Fruit fly (Drosophila melanogaster) whole organism, embryonic: Measurements from ENCODE around the gene CG42553.
A peak's percentile ranks its signal among the peaks of the same experiment; 100 is the strongest.

Source experiments
- Atf3 ChIP-seq: fragments of 200-800 bp; sonication (Bioruptor generic); optimal IDR thresholded peaks from 3 replicates; lab custom pipeline; 2016; ENCODE audit warnings: missing biosample characterization, missing genetic modification characterization
- B-H1 ChIP-seq: fragments of 200-800 bp; sonication (Bioruptor generic); IDR thresholded peaks from 3 replicates; pipeline ENCODE4 v1.3.6; 2022; ENCODE audit warnings: missing biosample characterization, missing genetic modification characterization
- CG11085 ChIP-seq: fragments of 200-800 bp; sonication (Bioruptor generic); IDR thresholded peaks from 2 replicates; pipeline ENCODE4 v1.3.6; 2022; ENCODE audit warnings: missing biosample characterization, missing genetic modification characterization
- CG11247 ChIP-seq: fragments of 200-800 bp; sonication (Bioruptor generic); IDR thresholded peaks from 2 replicates; pipeline ENCODE4 v1.3.6; 2022; ENCODE audit warnings: missing biosample characterization, missing genetic modification characterization
- CG11723 ChIP-seq: fragments of 200-800 bp; sonication (Bioruptor generic); optimal IDR thresholded peaks from 2 replicates; lab custom pipeline; 2017; ENCODE audit warnings: missing biosample characterization, mild to moderate bottlenecking, missing genetic modification characterization
- CG12104 ChIP-seq: fragments of 200-800 bp; sonication (Bioruptor generic); optimal IDR thresholded peaks from 3 replicates; lab custom pipeline; 2016; ENCODE audit warnings: missing biosample characterization, missing genetic modification characterization
- CG12942 ChIP-seq: fragments of 200-800 bp; sonication (Bioruptor generic); optimal IDR thresholded peaks from 3 replicates; lab custom pipeline; 2016; ENCODE audit warnings: missing biosample characterization, missing genetic modification characterization
- CG13123 ChIP-seq: fragments of 200-800 bp; sonication (Bioruptor generic); optimal IDR thresholded peaks from 2 replicates; lab custom pipeline; 2016; ENCODE audit warnings: missing biosample characterization, missing genetic modification characterization
- CG14965 ChIP-seq: fragments of 200-800 bp; sonication (Bioruptor generic); optimal IDR thresholded peaks from 2 replicates; lab custom pipeline; 2016; ENCODE audit warnings: missing biosample characterization, missing genetic modification characterization, borderline replicate concordance
- CG1603 ChIP-seq: fragments of 200-800 bp; sonication (Bioruptor generic); optimal IDR thresholded peaks from 2 replicates; lab custom pipeline; 2019; ENCODE audit warnings: missing biosample characterization, mild to moderate bottlenecking, missing genetic modification characterization, moderate library complexity
- CG17568 ChIP-seq: fragments of 200-800 bp; sonication (Bioruptor generic); optimal IDR thresholded peaks from 2 replicates; lab custom pipeline; 2018; ENCODE audit warnings: missing biosample characterization, mild to moderate bottlenecking, missing genetic modification characterization, moderate library complexity
- CG2116 ChIP-seq: fragments of 200-800 bp; sonication (Bioruptor generic); optimal IDR thresholded peaks from 3 replicates; lab custom pipeline; 2018; ENCODE audit warnings: missing biosample characterization, mild to moderate bottlenecking, missing genetic modification characterization
- CG2129 ChIP-seq: fragments of 200-800 bp; sonication (Bioruptor generic); IDR thresholded peaks from 2 replicates; pipeline ENCODE4 v1.3.6; 2022; ENCODE audit warnings: missing biosample characterization, missing genetic modification characterization; ENCODE audit not compliant: partially characterized antibody
- CG6813 ChIP-seq: fragments of 200-800 bp; sonication (Bioruptor generic); optimal IDR thresholded peaks from 2 replicates; lab custom pipeline; 2017; ENCODE audit warnings: missing biosample characterization, missing genetic modification characterization, mild to moderate bottlenecking, moderate library complexity, missing genetic modification reagents
- CG7271 ChIP-seq: fragments of 200-800 bp; sonication (Bioruptor generic); optimal IDR thresholded peaks from 2 replicates; lab custom pipeline; 2018; ENCODE audit warnings: missing biosample characterization, mild to moderate bottlenecking, missing genetic modification characterization, moderate library complexity
- CG8388 ChIP-seq: fragments of 200-800 bp; sonication (Bioruptor generic); optimal IDR thresholded peaks from 2 replicates; lab custom pipeline; 2019; ENCODE audit warnings: missing biosample characterization, mild to moderate bottlenecking, missing genetic modification characterization, moderate library complexity
- CrebB ChIP-seq: fragments of 200-800 bp; sonication (Bioruptor generic); optimal IDR thresholded peaks from 3 replicates; lab custom pipeline; 2018; ENCODE audit warnings: missing biosample characterization, mild to moderate bottlenecking, missing genetic modification characterization
- Dek ChIP-seq: fragments of 200-800 bp; sonication (Bioruptor generic); optimal IDR thresholded peaks from 3 replicates; lab custom pipeline; 2019; ENCODE audit warnings: missing biosample characterization, mild to moderate bottlenecking, missing genetic modification characterization, moderate library complexity
- Doc2 ChIP-seq: fragments of 200-800 bp; sonication (Bioruptor generic); IDR thresholded peaks from 2 replicates; pipeline ENCODE4 v1.3.6; 2022; ENCODE audit warnings: missing biosample characterization, missing genetic modification characterization
- HLH3B ChIP-seq: fragments of 200-800 bp; sonication (Bioruptor generic); IDR thresholded peaks from 2 replicates; pipeline ENCODE4 v1.3.6; 2022; ENCODE audit warnings: missing biosample characterization, missing genetic modification characterization
- Hmx ChIP-seq: fragments of 200-800 bp; sonication (Bioruptor generic); optimal IDR thresholded peaks from 2 replicates; lab custom pipeline; 2016; ENCODE audit warnings: missing biosample characterization, missing genetic modification characterization
- Med ChIP-seq: fragments of 200-800 bp; sonication (Bioruptor generic); peaks from one replicate; lab custom pipeline; 2016; ENCODE audit warnings: missing biosample characterization, missing genetic modification characterization, mild to moderate bottlenecking, inconsistent platforms, moderate library complexity
- NK7.1 ChIP-seq: fragments of 200-800 bp; sonication (Bioruptor generic); optimal IDR thresholded peaks from 3 replicates; lab custom pipeline; 2016; ENCODE audit warnings: missing biosample characterization, missing genetic modification characterization
- Sry-β ChIP-seq: fragments of 200-800 bp; sonication (Bioruptor generic); optimal IDR thresholded peaks from 2 replicates; lab custom pipeline; 2018; ENCODE audit warnings: missing biosample characterization, mild to moderate bottlenecking, missing genetic modification characterization, moderate library complexity
- Tbp ChIP-seq: fragments of >200 bp; optimal IDR thresholded peaks from 2 replicates; lab custom pipeline; 2018; ENCODE audit warnings: missing biosample characterization, missing genetic modification characterization
- YL-1 ChIP-seq: fragments of 200-800 bp; sonication (Bioruptor generic); optimal IDR thresholded peaks from 3 replicates; lab custom pipeline; 2017; ENCODE audit warnings: missing biosample characterization, mild to moderate bottlenecking, missing genetic modification characterization
- ac ChIP-seq: fragments of 200-800 bp; sonication (Bioruptor generic); optimal IDR thresholded peaks from 3 replicates; lab custom pipeline; 2017; ENCODE audit warnings: missing biosample characterization, mild to moderate bottlenecking, missing genetic modification characterization
- amos ChIP-seq: fragments of 200-800 bp; sonication (Bioruptor generic); IDR thresholded peaks from 2 replicates; pipeline ENCODE4 v1.3.6; 2022; ENCODE audit warnings: missing biosample characterization, missing genetic modification characterization; ENCODE audit not compliant: partially characterized antibody
- btn ChIP-seq: fragments of 200-800 bp; sonication (Bioruptor generic); optimal IDR thresholded peaks from 2 replicates; lab custom pipeline; 2016; ENCODE audit warnings: missing biosample characterization, missing genetic modification characterization
- dati ChIP-seq: fragments of 200-800 bp; sonication (Bioruptor generic); IDR thresholded peaks from 2 replicates; pipeline ENCODE4 v1.3.6; 2022; ENCODE audit warnings: missing biosample characterization, missing genetic modification characterization
- dm ChIP-seq: fragments of 200-800 bp; sonication (Bioruptor generic); optimal IDR thresholded peaks from 3 replicates; lab custom pipeline; 2016; ENCODE audit warnings: missing biosample characterization, missing genetic modification characterization
- fd3F ChIP-seq: fragments of 200-800 bp; sonication (Bioruptor generic); optimal IDR thresholded peaks from 2 replicates; lab custom pipeline; 2018; ENCODE audit warnings: missing biosample characterization, mild to moderate bottlenecking, missing genetic modification characterization, moderate library complexity
- grn ChIP-seq: fragments of 200-800 bp; sonication (Bioruptor generic); optimal IDR thresholded peaks from 3 replicates; lab custom pipeline; 2017; ENCODE audit warnings: missing biosample characterization, missing genetic modification characterization
- ham ChIP-seq: fragments of 200-800 bp; sonication (Bioruptor generic); IDR thresholded peaks from 2 replicates; pipeline ENCODE4 v1.3.6; 2022; ENCODE audit warnings: missing biosample characterization, missing genetic modification characterization
- lov ChIP-seq, 2 experiments: fragments of 200-800 bp in 1 of 2; fragments of >200 bp in 1 of 2; sonication (Bioruptor generic) in 1 of 2; IDR thresholded peaks in 1 of 2; optimal IDR thresholded peaks in 1 of 2; 2 replicates in 1 of 2; 3 replicates in 1 of 2; pipeline versions ENCODE4 v1.3.6 to Lab custom; 2017 to 2022; ENCODE audit warnings: missing biosample characterization in 1 of 2, missing genetic modification characterization in 1 of 2
- mirr ChIP-seq: fragments of 200-800 bp; sonication (Bioruptor generic); optimal IDR thresholded peaks from 3 replicates; lab custom pipeline; 2018; ENCODE audit warnings: missing biosample characterization, mild to moderate bottlenecking, missing genetic modification characterization
- org-1 ChIP-seq: fragments of 200-800 bp; sonication (Bioruptor generic); optimal IDR thresholded peaks from 2 replicates; lab custom pipeline; 2017; ENCODE audit warnings: missing biosample characterization, missing genetic modification characterization
- otp ChIP-seq: fragments of 200-800 bp; sonication (Bioruptor generic); IDR thresholded peaks from 3 replicates; pipeline ENCODE4, ENCODE4 v1.3.6; 2022; ENCODE audit warnings: missing biosample characterization, missing genetic modification characterization
- rib ChIP-seq: fragments of 200-800 bp; sonication (Bioruptor generic); IDR thresholded peaks from 2 replicates; pipeline ENCODE4 v1.3.6; 2022; ENCODE audit warnings: missing biosample characterization, missing genetic modification characterization
- ro ChIP-seq: fragments of 200-800 bp; sonication (Bioruptor generic); IDR thresholded peaks from 2 replicates; pipeline ENCODE4 v1.3.6; 2022; ENCODE audit warnings: missing biosample characterization, missing genetic modification characterization
- run ChIP-seq: fragments of 200-800 bp; sonication (Bioruptor generic); optimal IDR thresholded peaks from 3 replicates; lab custom pipeline; 2018; ENCODE audit warnings: missing biosample characterization, mild to moderate bottlenecking, missing genetic modification characterization
- sna ChIP-seq: fragments of 200-800 bp; sonication (Bioruptor generic); IDR thresholded peaks from 2 replicates; pipeline ENCODE4 v1.3.6; 2022; ENCODE audit warnings: missing biosample characterization, missing genetic modification characterization; ENCODE audit not compliant: partially characterized antibody
- so ChIP-seq: fragments of 200-800 bp; sonication (Bioruptor generic); IDR thresholded peaks from 3 replicates; pipeline ENCODE4 v1.3.6; 2022; ENCODE audit warnings: missing biosample characterization, missing genetic modification characterization
- sob ChIP-seq: fragments of 200-800 bp; sonication (Bioruptor generic); IDR thresholded peaks from 2 replicates; pipeline ENCODE4 v1.3.6; 2022; ENCODE audit warnings: missing biosample characterization, missing genetic modification characterization
- sqz ChIP-seq: fragments of 200-800 bp; sonication (Bioruptor generic); optimal IDR thresholded peaks from 3 replicates; lab custom pipeline; 2018; ENCODE audit warnings: missing biosample characterization, mild to moderate bottlenecking, missing genetic modification characterization
- tio ChIP-seq: fragments of 200-800 bp; sonication (Bioruptor generic); optimal IDR thresholded peaks from 2 replicates; lab custom pipeline; 2017; ENCODE audit warnings: missing biosample characterization, missing genetic modification characterization, inconsistent platforms
- ttk ChIP-seq: fragments of 200-800 bp; sonication (Bioruptor generic); IDR thresholded peaks from 2 replicates; pipeline ENCODE4 v2.1.2; 2022; ENCODE audit warnings: missing biosample characterization, missing genetic modification characterization
- wek ChIP-seq: fragments of 200-800 bp; sonication (Bioruptor generic); optimal IDR thresholded peaks from 3 replicates; lab custom pipeline; 2018; ENCODE audit warnings: missing biosample characterization, mild to moderate bottlenecking, missing genetic modification characterization, moderate library complexity
- wor ChIP-seq: fragments of 200-800 bp; sonication (Bioruptor generic); IDR thresholded peaks from 2 replicates; pipeline ENCODE4 v1.3.6; 2022; ENCODE audit warnings: missing biosample characterization, missing genetic modification characterization

CG42553 gene

DNA sequence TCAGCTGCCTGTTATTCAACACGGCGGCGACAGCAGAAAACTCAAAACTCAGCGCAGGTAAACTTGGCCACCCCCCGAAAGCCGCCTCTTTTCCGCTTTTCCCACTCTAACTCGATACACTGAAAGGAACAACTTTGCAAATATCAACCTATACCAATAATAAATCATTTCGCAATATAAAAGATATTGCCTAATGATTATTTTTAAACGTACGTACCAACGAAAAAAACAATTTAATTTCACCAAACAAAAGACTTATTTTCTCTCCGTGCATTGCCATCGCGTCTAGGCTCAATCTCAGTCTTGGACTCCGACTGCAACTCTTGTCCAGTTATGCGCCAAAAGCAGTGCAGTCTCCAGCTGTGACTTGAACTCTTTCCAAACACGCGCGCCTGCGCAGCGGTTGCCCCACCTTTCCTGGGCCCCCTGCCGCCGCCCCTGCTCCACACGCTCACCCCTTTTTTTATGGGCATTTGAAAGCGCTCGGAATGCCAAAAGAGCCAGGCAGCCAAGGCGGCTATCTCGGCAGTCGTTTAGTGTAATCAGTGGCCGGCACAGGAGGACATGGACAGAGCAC, 28.2 kb upstream of the CG42553 start (continued):
- TF ChIP-seq CG11247 = 0 out of 2 replicates have a peak, but pooled peaks have one; percentile 26
- TF ChIP-seq Atf3 = peak; percentile 15
- no peak for TF ChIP-seq CG11085
- peak; percentile 6 for TF ChIP-seq CG2116
- peak; percentile 38 for TF ChIP-seq sqz (GFP tag; lab: Kevin White, UChicago)
- TF ChIP-seq CG7271 (tag; lab: Kevin White, UChicago) = no peak
- TF ChIP-seq ro (GFP tag; lab: Robert Waterston, UW) = no peak
- TF ChIP-seq CG11723 (GFP tag; lab: Kevin White, UChicago) = no peak
- TF ChIP-seq CG1603 = peak; percentile 74
- TF ChIP-seq CrebB (tag; lab: Kevin White, UChicago) = no peak
- peak; percentile 57 for TF ChIP-seq org-1 (GFP tag; lab: Kevin White, UChicago)
- TF ChIP-seq CG12942 (GFP tag; lab: Kevin White, UChicago) = peak; percentile 37
- 0 out of 2 replicates have a peak, but pooled peaks have one; percentile 45 for TF ChIP-seq wor (GFP tag; lab: Robert Waterston, UW)
- no peak for TF ChIP-seq dati (GFP tag; lab: Robert Waterston, UW)
- TF ChIP-seq CG13123 (GFP tag; lab: Kevin White, UChicago) = no peak
- no peak for TF ChIP-seq Tbp (GFP tag; lab: Kevin White, UChicago)
- TF ChIP-seq CG12104 = peak; percentile 6
- TF ChIP-seq so = peak; percentile 67; the same call in 1 of the 3 replicates
- TF ChIP-seq btn (GFP tag; lab: Kevin White, UChicago) = peak; percentile 41
- TF ChIP-seq Sry-β = no peak
- TF ChIP-seq ttk (GFP tag; lab: Robert Waterston, UW) = peak; percentile 42; the same call in 1 of the 2 replicates
- no peak; the same call in 2 of the 3 replicates for TF ChIP-seq B-H1 (GFP tag; lab: Robert Waterston, UW)
- TF ChIP-seq tio (GFP tag; lab: Kevin White, UChicago) = peak; percentile 11
- TF ChIP-seq HLH3B (GFP tag; lab: Robert Waterston, UW) = peak; percentile 67
- TF ChIP-seq otp (GFP tag; lab: Robert Waterston, UW) = peak; percentile 58; the same call in 2 of the 3 replicates
- peak; percentile 57; the same call in 1 of the 2 replicates for TF ChIP-seq sob
- no peak for TF ChIP-seq mirr (GFP tag; lab: Kevin White, UChicago)
- TF ChIP-seq CG14965 (GFP tag; lab: Kevin White, UChicago) = no peak
- peak; percentile 14 for TF ChIP-seq run (tag; lab: Kevin White, UChicago)
- TF ChIP-seq ac = no peak
- no peak for TF ChIP-seq YL-1 (GFP tag; lab: Kevin White, UChicago)
- peak; percentile 9 for TF ChIP-seq NK7.1 (GFP tag; lab: Kevin White, UChicago)
- peak; percentile 91 for TF ChIP-seq Med
- no peak for TF ChIP-seq Hmx (GFP tag; lab: Kevin White, UChicago)
- TF ChIP-seq rib (GFP tag; lab: Robert Waterston, UW) = no peak
- TF ChIP-seq CG6813 (GFP tag; lab: Kevin White, UChicago) = peak; percentile 22
- TF ChIP-seq wek (GFP tag; lab: Kevin White, UChicago) = no peak
- no peak for TF ChIP-seq amos
- TF ChIP-seq CG8388 (GFP tag; lab: Kevin White, UChicago) = peak; percentile 71
- peak; percentile 8 for TF ChIP-seq CG17568 (GFP tag; lab: Kevin White, UChicago)
- TF ChIP-seq grn (GFP tag; lab: Kevin White, UChicago) = no peak
- TF ChIP-seq dm = no peak
- TF ChIP-seq sna (GFP tag; lab: Robert Waterston, UW) = no peak
- no peak for TF ChIP-seq ham (GFP tag; lab: Robert Waterston, UW)
- TF ChIP-seq Doc2 (GFP tag; lab: Robert Waterston, UW) = no peak
- TF ChIP-seq lov (optimal IDR thresholded peaks at IDR 0.05; lab: Kevin White, UChicago) = no peak
- 0 out of 3 replicates have a peak, but pooled peaks have one; percentile 4 for TF ChIP-seq lov (GFP tag; IDR thresholded peaks at IDR 0.05; lab: Robert Waterston, UW)
- TF ChIP-seq fd3F = no peak
- TF ChIP-seq Dek = no peak
- TF ChIP-seq CG2129 (GFP tag; lab: Robert Waterston, UW) = no peak
